Worm (Caenorhabditis elegans) whole organism, midembryonic: ENCODE measurements around the gene pei-1.

Experiments
- T22C8.4 ChIP-seq: fragments of 200-800 bp; sonication (Bioruptor generic); IDR thresholded peaks from 2 replicates; pipeline ENCODE4 v1.3.6; 2022; ENCODE audit warnings: missing genetic modification characterization, missing compliant biosample characterization
- cog-1 ChIP-seq: sonication (generic microtip); optimal IDR thresholded peaks from 2 replicates; lab custom pipeline; 2016; ENCODE audit warnings: missing genetic modification characterization, missing compliant biosample characterization
- flt-1 ChIP-seq: fragments of 200-800 bp; sonication (Bioruptor generic); IDR thresholded peaks from 2 replicates; pipeline ENCODE4 v1.3.6; 2022; ENCODE audit warnings: missing genetic modification characterization, missing compliant biosample characterization
- klf-2 ChIP-seq: fragments of 200-800 bp; sonication (Bioruptor generic); conservative IDR thresholded peaks from 2 replicates; pipeline ENCODE4 v1.3.6; 2022; ENCODE audit warnings: missing genetic modification reagents, missing genetic modification characterization, missing compliant biosample characterization
- med-1 ChIP-seq: sonication (generic microtip); optimal IDR thresholded peaks from 2 replicates; lab custom pipeline; 2017; ENCODE audit warnings: missing genetic modification characterization, mild to moderate bottlenecking, missing compliant biosample characterization, antibody characterized with exemption, missing genetic modification reagents; ENCODE audit not compliant: insufficient read depth
- ref-1 ChIP-seq: fragments of 200-800 bp; sonication (Bioruptor generic); conservative IDR thresholded peaks from 2 replicates; pipeline ENCODE4 v1.3.6; 2022; ENCODE audit warnings: missing genetic modification reagents, missing genetic modification characterization, missing compliant biosample characterization
- tab-1 ChIP-seq: fragments of 200-800 bp; sonication (Bioruptor generic); IDR thresholded peaks from 2 replicates; pipeline ENCODE4 v1.3.6; 2022; ENCODE audit warnings: missing genetic modification characterization, missing compliant biosample characterization
- ztf-23 ChIP-seq: fragments of 200-800 bp; sonication (Bioruptor generic); IDR thresholded peaks from 2 replicates; pipeline ENCODE4 v1.3.6; 2022; ENCODE audit warnings: missing genetic modification reagents, missing genetic modification characterization, missing compliant biosample characterization
- ztf-29 ChIP-seq: fragments of 200-800 bp; sonication (Bioruptor generic); IDR thresholded peaks from 2 replicates; pipeline ENCODE4 v1.3.6; 2022; ENCODE audit warnings: missing genetic modification reagents, missing genetic modification characterization, missing compliant biosample characterization

The pei-1 gene

ce11 chrIV:9566505-9566904 is 25.8 kb downstream of the pei-1 start, which contains the start of gene lron-14:
lron-14 (minus strand) TSS chrIV:9566605.
- TF ChIP-seq ztf-29 (GFP tag; lab: Robert Waterston, UW) = no peak

ce11 chrIV:9563529-9564376 is 28.6 kb downstream of the pei-1 start:
- no peak for TF ChIP-seq flt-1 (GFP tag; lab: Robert Waterston, UW)
- TF ChIP-seq klf-2 (GFP tag; lab: Robert Waterston, UW) = no peak
- no peak for TF ChIP-seq cog-1 (tag; lab: Kevin White, UChicago)
- TF ChIP-seq med-1 = no peak
- no peak for TF ChIP-seq T22C8.4 (GFP tag; lab: Robert Waterston, UW)

- TF ChIP-seq tab-1 = no peak
- TF ChIP-seq ref-1 (GFP tag; lab: Robert Waterston, UW) = no peak
- no peak for TF ChIP-seq cog-1 (tag; lab: Kevin White, UChicago)
- TF ChIP-seq med-1 = no peak
- TF ChIP-seq flt-1 (GFP tag; lab: Robert Waterston, UW) = no peak
- no peak for TF ChIP-seq T22C8.4 (GFP tag; lab: Robert Waterston, UW)
- no peak for TF ChIP-seq klf-2 (GFP tag; lab: Robert Waterston, UW)
These were observed 29.2 kb downstream of the pei-1 start, which contains the start of gene col-122 for ce11 chrIV:9563079-9563478. col-122 (plus strand) TSS chrIV:9563379.

- TF ChIP-seq ztf-29 (GFP tag; lab: Robert Waterston, UW) = no peak
These were observed 46.3 kb downstream of the pei-1 start, which contains the start of gene T05A1.5 for ce11 chrIV:9545986-9546385. T05A1.5 (plus strand) TSS chrIV:9546286.

- TF ChIP-seq T22C8.4 (GFP tag; lab: Robert Waterston, UW) = no peak
- no peak for TF ChIP-seq ztf-23 (GFP tag; lab: Robert Waterston, UW)
- no peak for TF ChIP-seq ref-1 (GFP tag; lab: Robert Waterston, UW)
- no peak for TF ChIP-seq ztf-29 (GFP tag; lab: Robert Waterston, UW)
- TF ChIP-seq tab-1 = no peak
- TF ChIP-seq flt-1 (GFP tag; lab: Robert Waterston, UW) = no peak
- TF ChIP-seq med-1 = no peak
- no peak for TF ChIP-seq klf-2 (GFP tag; lab: Robert Waterston, UW)
- no peak for TF ChIP-seq cog-1 (tag; lab: Kevin White, UChicago)
These were observed 51.9 kb downstream of the pei-1 start, which contains the start of gene fbl-1 for ce11 chrIV:9540342-9540856. fbl-1 (plus strand) TSS chrIV:9540806.
